Worm (Caenorhabditis elegans) whole organism, L2 larva: Measurements from ENCODE around the gene lipl-2.

Experiments
- C34F6.9 ChIP-seq: fragments of 150-350 bp; optimal IDR thresholded peaks from 2 replicates; lab custom pipeline; 2014; ENCODE audit warnings: missing biosample characterization, missing genetic modification characterization
- R02D3.7 ChIP-seq: fragments of 150-350 bp; optimal IDR thresholded peaks from 2 replicates; lab custom pipeline; 2014; ENCODE audit warnings: missing biosample characterization, missing genetic modification characterization
- Y55F3AM.14 ChIP-seq: fragments of 200-800 bp; sonication (Bioruptor generic); optimal IDR thresholded peaks from 2 replicates; lab custom pipeline; 2018; ENCODE audit warnings: mild to moderate bottlenecking, missing genetic modification characterization, missing compliant biosample characterization
- alr-1 ChIP-seq: fragments of 150-350 bp; optimal IDR thresholded peaks from 2 replicates; lab custom pipeline; 2014; ENCODE audit warnings: missing biosample characterization, missing genetic modification characterization
- aly-2 ChIP-seq: fragments of 150-350 bp; optimal IDR thresholded peaks from 2 replicates; lab custom pipeline; 2014; ENCODE audit warnings: missing biosample characterization, missing genetic modification characterization
- ama-1 ChIP-seq: fragments of 150-350 bp; optimal IDR thresholded peaks from 2 replicates; lab custom pipeline; 2018; ENCODE audit warnings: inconsistent platforms
- blmp-1 ChIP-seq: sonication (generic microtip); optimal IDR thresholded peaks from 2 replicates; lab custom pipeline; 2017; ENCODE audit warnings: missing genetic modification characterization, mild to moderate bottlenecking, missing compliant biosample characterization, antibody characterized with exemption, moderate library complexity; ENCODE audit not compliant: insufficient read depth
- crh-2 ChIP-seq: sonication (generic microtip); optimal IDR thresholded peaks from 2 replicates; lab custom pipeline; 2017; ENCODE audit warnings: missing biosample characterization, missing genetic modification characterization
- elt-3 ChIP-seq: sonication (generic microtip); optimal IDR thresholded peaks from 2 replicates; lab custom pipeline; 2017; ENCODE audit warnings: missing biosample characterization, missing genetic modification characterization
- fos-1 ChIP-seq: fragments of 150-350 bp; optimal IDR thresholded peaks from 2 replicates; lab custom pipeline; 2014; ENCODE audit warnings: missing biosample characterization, missing genetic modification characterization
- gmeb-1 ChIP-seq: fragments of 150-350 bp; optimal IDR thresholded peaks from 2 replicates; lab custom pipeline; 2014; ENCODE audit warnings: missing biosample characterization, missing genetic modification characterization
- lin-11 ChIP-seq: fragments of 150-350 bp; sonication (generic microtip); optimal IDR thresholded peaks from 2 replicates; lab custom pipeline; 2014; ENCODE audit warnings: missing biosample characterization, missing genetic modification characterization, inconsistent platforms, mixed read lengths
- lin-39 ChIP-seq: fragments of 150-350 bp; optimal IDR thresholded peaks from 2 replicates; lab custom pipeline; 2014; ENCODE audit warnings: missing biosample characterization, missing genetic modification reagents, missing genetic modification characterization
- mab-5 ChIP-seq: fragments of 150-350 bp; optimal IDR thresholded peaks from 2 replicates; lab custom pipeline; 2014; ENCODE audit warnings: missing biosample characterization, missing genetic modification characterization
- mbf-1 ChIP-seq: sonication (generic microtip); optimal IDR thresholded peaks from 2 replicates; lab custom pipeline; 2017; ENCODE audit warnings: missing biosample characterization, missing genetic modification characterization
- mdl-1 ChIP-seq, 2 experiments: fragments of 150-350 bp in 1 of 2; sonication (generic microtip) in 1 of 2; optimal IDR thresholded peaks; 2 replicates each; lab custom pipeline; 2017; ENCODE audit warnings: missing biosample characterization in 2 of 2, missing genetic modification characterization in 2 of 2
- nhr-10 ChIP-seq: sonication (generic microtip); optimal IDR thresholded peaks from 2 replicates; lab custom pipeline; 2017; ENCODE audit warnings: missing biosample characterization, missing genetic modification characterization
- nhr-23 ChIP-seq: fragments of 150-350 bp; optimal IDR thresholded peaks from 2 replicates; lab custom pipeline; 2014; ENCODE audit warnings: missing biosample characterization, missing genetic modification reagents, missing genetic modification characterization
- nhr-237 ChIP-seq: fragments of 150-350 bp; optimal IDR thresholded peaks from 2 replicates; lab custom pipeline; 2014; ENCODE audit warnings: missing biosample characterization, missing genetic modification characterization
- nhr-25 ChIP-seq: fragments of 150-350 bp; sonication (generic microtip); optimal IDR thresholded peaks from 3 replicates; lab custom pipeline; 2014; ENCODE audit warnings: missing biosample characterization, missing genetic modification characterization
- sem-4 ChIP-seq: fragments of 150-350 bp; optimal IDR thresholded peaks from 2 replicates; lab custom pipeline; 2014; ENCODE audit warnings: missing biosample characterization, missing genetic modification reagents, missing genetic modification characterization
- skn-1 ChIP-seq: sonication (generic microtip); optimal IDR thresholded peaks from 2 replicates; lab custom pipeline; 2017; ENCODE audit warnings: missing biosample characterization, missing genetic modification characterization
- sma-3 ChIP-seq: sonication (generic microtip); optimal IDR thresholded peaks from 2 replicates; lab custom pipeline; 2016; ENCODE audit warnings: missing genetic modification reagents, missing genetic modification characterization, missing compliant biosample characterization
- sma-9 ChIP-seq, 2 experiments: fragments of 150-350 bp in 1 of 2; sonication (generic microtip) in 1 of 2; optimal IDR thresholded peaks; 2 replicates each; lab custom pipeline; 2014 to 2016; ENCODE audit warnings: missing genetic modification characterization in 2 of 2, mild to moderate bottlenecking in 1 of 2, missing biosample characterization in 1 of 2, missing compliant biosample characterization in 1 of 2, missing genetic modification reagents in 1 of 2, moderate library complexity in 1 of 2
- unc-39 ChIP-seq: fragments of 150-350 bp; optimal IDR thresholded peaks from 2 replicates; lab custom pipeline; 2014; ENCODE audit warnings: missing biosample characterization, missing genetic modification characterization
- unc-55 ChIP-seq: fragments of 150-350 bp; sonication (generic microtip); optimal IDR thresholded peaks from 3 replicates; lab custom pipeline; 2014; ENCODE audit warnings: missing biosample characterization, missing genetic modification reagents, missing genetic modification characterization
- ztf-1 ChIP-seq: fragments of 200-800 bp; sonication (Bioruptor generic); conservative IDR thresholded peaks from 2 replicates; pipeline ENCODE4 v1.3.6; 2022; ENCODE audit warnings: missing genetic modification characterization, missing compliant biosample characterization
- ztf-11 ChIP-seq: sonication (generic microtip); optimal IDR thresholded peaks from 2 replicates; lab custom pipeline; 2017; ENCODE audit warnings: missing biosample characterization, missing genetic modification characterization
- ztf-4 ChIP-seq: fragments of 150-350 bp; optimal IDR thresholded peaks from 2 replicates; lab custom pipeline; 2014; ENCODE audit warnings: missing biosample characterization, missing genetic modification characterization

The lipl-2 gene

ce11 chrV:9794997-9795396 is 3.6 kb downstream of the lipl-2 start:
- TF ChIP-seq sma-9 (GFP tag; optimal IDR thresholded peaks at IDR 0.05; lab: Kevin White, UChicago) (peak; percentile 9), sma-9 (tag; optimal IDR thresholded peaks at IDR 0.05; lab: Kevin White, UChicago) (no peak), mab-5 (no peak)

- TF ChIP-seq ztf-1 (GFP tag; lab: Robert Waterston, UW), result no peak
- peak; percentile 20 for TF ChIP-seq lin-11 (tag; lab: Kevin White, UChicago)
- TF ChIP-seq, all 48 proteins: peak for 1
These were observed 4.6 kb downstream of the lipl-2 start for ce11 chrV:9796002-9796401.

DNA sequence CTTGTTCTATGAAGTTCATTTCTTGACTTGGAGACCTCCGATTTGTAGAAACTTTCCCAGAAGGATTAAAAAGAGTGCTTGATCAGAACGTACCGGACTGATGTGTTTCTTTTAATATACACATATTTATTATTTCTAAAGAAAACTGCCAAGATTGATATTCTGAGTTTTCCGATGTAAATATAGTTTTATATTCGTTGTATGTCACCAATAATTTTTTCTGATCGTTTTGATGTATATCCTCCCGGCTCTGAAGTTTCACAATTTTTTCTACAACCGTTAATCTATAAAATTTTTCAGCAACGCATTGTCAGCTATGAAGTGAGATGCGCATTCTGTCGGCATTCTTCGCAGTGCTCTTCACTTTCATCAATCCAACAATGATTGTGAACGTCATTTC is 5.2 kb downstream of the lipl-2 start, which contains the start of gene F46B6.9:
Gene F46B6.9 (plus strand): TSS at position 301 of the 400 bp plus-strand sequence.
- TF ChIP-seq ama-1 (lab: Kevin White, UChicago) (no peak), mbf-1 (tag; lab: Kevin White, UChicago) (no peak), mdl-1 (tag; optimal IDR thresholded peaks at IDR 0.05; lab: Kevin White, UChicago) (no peak), ztf-4 (tag; lab: Kevin White, UChicago) (no peak), nhr-237 (tag; lab: Kevin White, UChicago) (no peak), lin-11 (tag; lab: Kevin White, UChicago) (no peak), alr-1 (tag; lab: Kevin White, UChicago) (no peak)

DNA sequence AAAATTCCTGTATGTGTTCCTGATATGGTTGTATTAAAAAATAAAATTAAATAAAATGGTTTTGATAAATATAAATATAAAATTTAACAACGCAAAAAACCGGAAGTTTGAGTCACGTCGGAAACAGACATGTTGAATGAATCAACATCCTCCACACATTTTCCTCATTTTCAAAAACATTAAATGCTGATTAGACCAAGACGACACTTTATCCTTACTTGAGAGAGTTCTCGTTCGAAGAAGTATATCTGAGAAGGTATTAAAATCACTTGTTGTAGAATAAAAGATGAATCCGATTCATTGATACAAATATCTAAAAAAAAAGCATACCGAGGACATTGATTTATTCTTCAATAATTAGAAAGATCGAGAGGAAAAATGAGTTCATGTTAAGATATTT is 6.8 kb downstream of the lipl-2 start:
- TF ChIP-seq nhr-23 (tag; lab: Kevin White, UChicago), result no peak
- no peak for TF ChIP-seq ztf-4 (tag; lab: Kevin White, UChicago)
- TF ChIP-seq R02D3.7 (tag; lab: Kevin White, UChicago), result no peak
- TF ChIP-seq unc-55 (GFP tag; lab: Kevin White, UChicago), result no peak
- TF ChIP-seq unc-39 (tag; lab: Kevin White, UChicago), result no peak
- TF ChIP-seq nhr-25 (tag; lab: Kevin White, UChicago), result no peak
- no peak for TF ChIP-seq gmeb-1 (tag; lab: Kevin White, UChicago)
- no peak for TF ChIP-seq skn-1
- no peak for TF ChIP-seq ama-1 (lab: Kevin White, UChicago)
- no peak for TF ChIP-seq Y55F3AM.14 (GFP tag; lab: Kevin White, UChicago)

DNA sequence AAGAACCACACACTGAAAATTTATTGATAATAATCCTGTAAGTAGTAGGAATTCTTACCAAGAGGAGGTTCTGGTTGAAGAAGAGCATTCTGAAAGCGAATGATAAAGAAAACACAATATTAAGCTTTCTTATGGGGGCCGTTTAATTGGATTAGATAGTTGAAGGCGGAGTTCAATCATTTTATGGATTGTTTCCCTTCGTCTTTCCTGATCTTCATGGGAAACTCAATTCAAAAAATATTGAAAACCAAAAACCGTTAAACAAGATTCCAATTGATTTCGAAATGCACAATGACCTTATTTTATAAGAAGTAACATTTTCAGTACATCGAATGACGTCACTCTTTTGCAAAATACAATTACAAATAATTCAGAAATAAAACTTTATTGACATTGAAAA is 7.7 kb downstream of the lipl-2 start, which contains the start of gene F46B6.13:
Gene F46B6.13 (minus strand): TSS at position 101 of the 400 bp plus-strand sequence.
- TF ChIP-seq sma-9 (GFP tag; optimal IDR thresholded peaks at IDR 0.05; lab: Kevin White, UChicago) (no peak), sma-9 (tag; optimal IDR thresholded peaks at IDR 0.05; lab: Kevin White, UChicago) (no peak), nhr-237 (tag; lab: Kevin White, UChicago) (no peak), C34F6.9 (tag; lab: Kevin White, UChicago) (no peak), lin-39 (tag; lab: Kevin White, UChicago) (no peak), mbf-1 (tag; lab: Kevin White, UChicago) (no peak), mab-5 (no peak), skn-1 (no peak)
- TF ChIP-seq, all 48 proteins: peak for 0

ce11 chrV:9801965-9802364 is 10.6 kb downstream of the lipl-2 start, which contains the start of gene F46B6.10:
Gene F46B6.10, minus strand, starts transcription at chrV:9802065.
- TF ChIP-seq blmp-1 (tag; lab: Kevin White, UChicago), result no peak
- TF ChIP-seq elt-3 (tag; lab: Kevin White, UChicago), result no peak
- TF ChIP-seq, all 48 proteins: peak for 0

- TF ChIP-seq nhr-10 (tag; lab: Kevin White, UChicago) (no peak), ztf-11 (tag; lab: Kevin White, UChicago) (no peak)
These were observed 11.8 kb downstream of the lipl-2 start, which contains the start of gene sru-39 for ce11 chrV:9803176-9803575. Gene sru-39, plus strand, starts transcription at chrV:9803476.

DNA sequence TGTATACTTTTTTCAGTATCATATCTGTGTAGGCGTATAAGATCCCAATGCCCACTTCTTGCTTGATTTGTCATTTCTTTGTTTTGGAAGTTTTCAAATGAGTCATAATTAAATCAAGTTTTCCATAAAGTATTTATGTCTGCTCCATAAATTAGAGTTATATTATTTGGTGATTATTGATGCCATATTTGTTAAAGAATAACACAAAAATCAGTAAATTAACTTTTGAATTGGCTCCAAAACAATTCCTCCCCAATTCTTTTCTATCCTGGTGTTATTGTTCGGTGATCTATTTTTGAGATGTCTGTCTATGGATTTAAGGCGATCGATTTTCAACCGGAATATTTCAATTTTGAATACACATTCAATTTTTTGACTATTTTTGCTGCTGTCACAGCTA is 13.8 kb downstream of the lipl-2 start, which contains the start of gene sru-37:
Gene sru-37 (plus strand): TSS at position 301 of the 400 bp plus-strand sequence.
- TF ChIP-seq C34F6.9 (tag; lab: Kevin White, UChicago), result no peak
- TF ChIP-seq ztf-4 (tag; lab: Kevin White, UChicago), result no peak
- no peak for TF ChIP-seq gmeb-1 (tag; lab: Kevin White, UChicago)
- no peak for TF ChIP-seq elt-3 (tag; lab: Kevin White, UChicago)
- TF ChIP-seq fos-1 (tag; lab: Kevin White, UChicago), result no peak
- no peak for TF ChIP-seq blmp-1 (tag; lab: Kevin White, UChicago)
- no peak for TF ChIP-seq R02D3.7 (tag; lab: Kevin White, UChicago)
- no peak for TF ChIP-seq unc-39 (tag; lab: Kevin White, UChicago)
- no peak for TF ChIP-seq aly-2 (tag; lab: Kevin White, UChicago)
- no peak for TF ChIP-seq ama-1 (lab: Kevin White, UChicago)
- no peak for TF ChIP-seq crh-2
- no peak for TF ChIP-seq nhr-23 (tag; lab: Kevin White, UChicago)
- no peak for TF ChIP-seq mab-5
- no peak for TF ChIP-seq sem-4
- no peak for TF ChIP-seq sma-3 (GFP tag; lab: Kevin White, UChicago)
- no peak for TF ChIP-seq nhr-237 (tag; lab: Kevin White, UChicago)
- TF ChIP-seq, all 48 proteins: peak for 0
